Fruit fly (Drosophila melanogaster): Measurements from ENCODE around the gene CycE.
"Not testable (repeated sequence)": the region's sequence is repeated elsewhere in the genome, so short reads cannot be mapped to it uniquely, and the experiment has no call there.

CycE gene

dm6 chr2L:15750523-15751258, 2.7 kb upstream of the CycE start, which contains the start of gene ND-B17:
Gene ND-B17, minus strand, starts transcription at chr2L:15751078.
- TF ChIP-seq CG17801 (GFP tag; optimal IDR thresholded peaks at IDR 0.05; ENCODE audit: partially characterized antibody) = no peak

- TF ChIP-seq CG17801 (GFP tag; optimal IDR thresholded peaks at IDR 0.05; ENCODE audit: partially characterized antibody) = peak; percentile 50
These were observed 1.4 kb upstream of the CycE start for dm6 chr2L:15749313-15749712.

dm6 chr2L:15748261-15748553, 257 bp upstream of the CycE start:
- TF ChIP-seq CG17801 (GFP tag; optimal IDR thresholded peaks at IDR 0.05; ENCODE audit: partially characterized antibody) = no peak

- peak; percentile 84 for TF ChIP-seq CG17801 (GFP tag; optimal IDR thresholded peaks at IDR 0.05; ENCODE audit: partially characterized antibody)
These were observed 1.2 kb downstream of the CycE start for dm6 chr2L:15746600-15747393.

- no peak for TF ChIP-seq CG17801 (GFP tag; optimal IDR thresholded peaks at IDR 0.05; ENCODE audit: partially characterized antibody)
These were observed 2.0 kb downstream of the CycE start for dm6 chr2L:15745989-15746388.

- TF ChIP-seq CG17801 (GFP tag; optimal IDR thresholded peaks at IDR 0.05; ENCODE audit: partially characterized antibody) = peak; percentile 52
These were observed 2.7 kb downstream of the CycE start for dm6 chr2L:15745036-15745854.

- no peak for TF ChIP-seq CG17801 (GFP tag; optimal IDR thresholded peaks at IDR 0.05; ENCODE audit: partially characterized antibody)
These were observed 4.4 kb downstream of the CycE start for dm6 chr2L:15743578-15743977.

dm6 chr2L:15742976-15743375, 5.0 kb downstream of the CycE start:
- no peak for TF ChIP-seq CG17801 (GFP tag; optimal IDR thresholded peaks at IDR 0.05; ENCODE audit: partially characterized antibody)

dm6 chr2L:15741418-15741817, 6.5 kb downstream of the CycE start:
- TF ChIP-seq CG17801 (GFP tag; optimal IDR thresholded peaks at IDR 0.05; ENCODE audit: partially characterized antibody) = no peak

dm6 chr2L:15740918-15741317, 7.0 kb downstream of the CycE start:
- no peak for TF ChIP-seq CG17801 (GFP tag; optimal IDR thresholded peaks at IDR 0.05; ENCODE audit: partially characterized antibody)

dm6 chr2L:15735918-15736317, 12.0 kb downstream of the CycE start:
- no peak for TF ChIP-seq CG17801 (GFP tag; optimal IDR thresholded peaks at IDR 0.05; ENCODE audit: partially characterized antibody)

- no peak for TF ChIP-seq CG17801 (GFP tag; optimal IDR thresholded peaks at IDR 0.05; ENCODE audit: partially characterized antibody)
These were observed 16.3 kb downstream of the CycE start for dm6 chr2L:15731687-15732086.

dm6 chr2L:15718172-15718571, 29.8 kb downstream of the CycE start, which contains the start of gene stol:
Gene stol, minus strand, starts transcription at chr2L:15718272.
- TF ChIP-seq CG17801 (GFP tag; optimal IDR thresholded peaks at IDR 0.05; ENCODE audit: partially characterized antibody) = not testable (repeated sequence)

dm6 chr2L:15710999-15711398, 37.0 kb downstream of the CycE start, which contains the start of gene CG43924:
Gene CG43924, minus strand, starts transcription at chr2L:15711099.
- not testable (repeated sequence) for TF ChIP-seq CG17801 (GFP tag; optimal IDR thresholded peaks at IDR 0.05; ENCODE audit: partially characterized antibody)

dm6 chr2L:15704871-15705270, 43.1 kb downstream of the CycE start, which contains the start of gene CG31827:
Gene CG31827, plus strand, starts transcription at chr2L:15705171.
- TF ChIP-seq CG17801 (GFP tag; optimal IDR thresholded peaks at IDR 0.05; ENCODE audit: partially characterized antibody) = not testable (repeated sequence)
